Fruit fly (Drosophila melanogaster): ENCODE measurements around the gene CG32536.

- TF ChIP-seq tj (GFP tag; optimal IDR thresholded peaks at IDR 0.05) (no peak), CG11617 (GFP tag; optimal IDR thresholded peaks at IDR 0.05) (no peak), CG1620 (GFP tag; optimal IDR thresholded peaks at IDR 0.05) (no peak), Hr96 (GFP tag; optimal IDR thresholded peaks at IDR 0.05) (no peak), Crg-1 (GFP tag; optimal IDR thresholded peaks at IDR 0.05) (no peak), kay (GFP tag; ENCODE audit: borderline replicate concordance) (no peak), CG5204 (GFP tag; optimal IDR thresholded peaks at IDR 0.05) (no peak)
These were observed 4.0 kb upstream of the CG32536 start for dm6 chrX:19280685-19281084.

Data from whole organism, adult.